Fruit fly (Drosophila melanogaster) whole organism, pupa: ENCODE measurements around the gene Crz.

ENCODE experiments used
- CG10348 ChIP-seq: fragments of 200-800 bp; sonication (Bioruptor generic); IDR thresholded peaks from 2 replicates; pipeline ENCODE4 v1.3.6; 2022; ENCODE audit warnings: missing biosample characterization, missing genetic modification characterization
- CG12605 ChIP-seq: fragments of 200-800 bp; sonication (Bioruptor generic); IDR thresholded peaks from 2 replicates; pipeline ENCODE4 v1.3.6; 2022; ENCODE audit warnings: missing biosample characterization, missing genetic modification characterization
- CG13204 ChIP-seq: fragments of 200-800 bp; sonication (Bioruptor generic); optimal IDR thresholded peaks from 2 replicates; lab custom pipeline; 2018; ENCODE audit warnings: missing biosample characterization, mild to moderate bottlenecking, missing genetic modification characterization, moderate library complexity
- CG14655 ChIP-seq: fragments of 200-800 bp; sonication (Bioruptor generic); optimal IDR thresholded peaks from 3 replicates; lab custom pipeline; 2017; ENCODE audit warnings: mild to moderate bottlenecking, missing biosample characterization, missing genetic modification reagents, missing genetic modification characterization
- CG15710 ChIP-seq: fragments of 200-800 bp; sonication (Bioruptor generic); optimal IDR thresholded peaks from 2 replicates; lab custom pipeline; 2018; ENCODE audit warnings: missing biosample characterization, mild to moderate bottlenecking, missing genetic modification characterization, moderate library complexity
- CG17806 ChIP-seq: fragments of 200-800 bp; sonication (Bioruptor generic); optimal IDR thresholded peaks from 2 replicates; lab custom pipeline; 2018; ENCODE audit warnings: missing biosample characterization, mild to moderate bottlenecking, missing genetic modification characterization, moderate library complexity
- CG32121 ChIP-seq: fragments of 200-800 bp; sonication (Bioruptor generic); IDR thresholded peaks from 2 replicates; pipeline ENCODE4 v1.3.6; 2022; ENCODE audit warnings: missing biosample characterization, missing genetic modification characterization
- CG34367 ChIP-seq: fragments of 200-800 bp; sonication (Bioruptor generic); optimal IDR thresholded peaks from 2 replicates; lab custom pipeline; 2018; ENCODE audit warnings: missing biosample characterization, mild to moderate bottlenecking, missing genetic modification characterization
- CG4496 ChIP-seq: fragments of 200-800 bp; sonication (Bioruptor generic); IDR thresholded peaks from 3 replicates; pipeline ENCODE4 v1.3.6; 2022; ENCODE audit warnings: missing biosample characterization, missing genetic modification characterization
- CG8159 ChIP-seq: fragments of 200-800 bp; sonication (Bioruptor generic); optimal IDR thresholded peaks from 3 replicates; lab custom pipeline; 2018; ENCODE audit warnings: missing biosample characterization, mild to moderate bottlenecking, missing genetic modification characterization, moderate library complexity
- CG8301 ChIP-seq: fragments of 200-800 bp; sonication (Bioruptor generic); optimal IDR thresholded peaks from 2 replicates; lab custom pipeline; 2018; ENCODE audit warnings: missing biosample characterization, mild to moderate bottlenecking, missing genetic modification characterization
- CG9948 ChIP-seq: fragments of 200-800 bp; sonication (Bioruptor generic); optimal IDR thresholded peaks from 2 replicates; lab custom pipeline; 2018; ENCODE audit warnings: missing biosample characterization, mild to moderate bottlenecking, missing genetic modification characterization, moderate library complexity
- D1 ChIP-seq: fragments of 200-800 bp; sonication (Bioruptor generic); optimal IDR thresholded peaks from 2 replicates; lab custom pipeline; 2018; ENCODE audit warnings: missing biosample characterization, mild to moderate bottlenecking, missing genetic modification characterization, moderate library complexity
- EcR ChIP-seq: fragments of 200-800 bp; sonication (Bioruptor generic); optimal IDR thresholded peaks from 3 replicates; lab custom pipeline; 2019; ENCODE audit warnings: missing biosample characterization, missing genetic modification characterization, mild to moderate bottlenecking, moderate library complexity, missing genetic modification reagents
- Ets98B ChIP-seq: fragments of 200-800 bp; sonication (Bioruptor generic); IDR thresholded peaks from 2 replicates; pipeline ENCODE4 v1.3.6; 2022; ENCODE audit warnings: missing biosample characterization, missing genetic modification characterization
- Pif1A ChIP-seq: fragments of 200-800 bp; sonication (Bioruptor generic); optimal IDR thresholded peaks from 3 replicates; lab custom pipeline; 2016; ENCODE audit warnings: missing biosample characterization, missing genetic modification characterization
- Pif1B ChIP-seq: fragments of 200-800 bp; sonication (Bioruptor generic); optimal IDR thresholded peaks from 3 replicates; lab custom pipeline; 2016; ENCODE audit warnings: missing biosample characterization, missing genetic modification characterization
- Snoo ChIP-seq: fragments of 200-800 bp; sonication (Bioruptor generic); optimal IDR thresholded peaks from 3 replicates; lab custom pipeline; 2017; ENCODE audit warnings: missing biosample characterization, mild to moderate bottlenecking, missing genetic modification characterization, inconsistent platforms
- fd96Ca ChIP-seq: fragments of 200-800 bp; sonication (Bioruptor generic); IDR thresholded peaks from 3 replicates; pipeline ENCODE4 v1.3.6; 2022; ENCODE audit warnings: missing biosample characterization, missing genetic modification characterization
- gl ChIP-seq: fragments of 200-800 bp; sonication (Bioruptor generic); optimal IDR thresholded peaks from 2 replicates; lab custom pipeline; 2018; ENCODE audit warnings: missing biosample characterization, mild to moderate bottlenecking, missing genetic modification characterization
- rn ChIP-seq: fragments of 200-800 bp; sonication (Bioruptor generic); IDR thresholded peaks from 2 replicates; pipeline ENCODE4 v1.3.6; 2022; ENCODE audit warnings: missing biosample characterization, missing genetic modification characterization

The Crz gene

dm6 chr3R:14288669-14289383, 25.8 kb upstream of the Crz start, which contains the start of gene red:
red (plus strand) TSS chr3R:14289071.
- no peak for TF ChIP-seq CG15710 (tag; lab: Kevin White, UChicago)
- peak; percentile 9 for TF ChIP-seq CG8159 (tag; lab: Kevin White, UChicago)
- TF ChIP-seq D1 (tag; lab: Kevin White, UChicago), result peak; percentile 12
- no peak for TF ChIP-seq CG34367 (tag; lab: Kevin White, UChicago)
- TF ChIP-seq CG10348 (GFP tag; lab: Robert Waterston, UW), result no peak
- TF ChIP-seq Ets98B (GFP tag; lab: Robert Waterston, UW), result peak; percentile 57
- 0 out of 2 replicates have a peak, but pooled peaks have one; percentile 11 for TF ChIP-seq CG32121
- TF ChIP-seq CG8301 (tag; lab: Kevin White, UChicago), result peak; percentile 56
- no peak for TF ChIP-seq CG17806 (tag; lab: Kevin White, UChicago)
- TF ChIP-seq rn (GFP tag; lab: Robert Waterston, UW), result no peak
- TF ChIP-seq Pif1B (GFP tag; lab: Kevin White, UChicago), result peak; percentile 49
- peak; percentile 25; the same call in 1 of the 2 replicates for TF ChIP-seq CG12605 (GFP tag; lab: Robert Waterston, UW)
- TF ChIP-seq CG4496 (GFP tag; lab: Robert Waterston, UW), result peak; percentile 52; the same call in 1 of the 3 replicates
- no peak for TF ChIP-seq Snoo (tag; lab: Kevin White, UChicago)
- no peak; the same call in 2 of the 3 replicates for TF ChIP-seq fd96Ca (GFP tag; lab: Robert Waterston, UW)
- peak; percentile 4 for TF ChIP-seq CG13204 (GFP tag; lab: Kevin White, UChicago)
- peak; percentile 59 for TF ChIP-seq CG14655 (GFP tag; lab: Kevin White, UChicago)
- TF ChIP-seq EcR (GFP tag; lab: Kevin White, UChicago), result peak; percentile 57
- peak; percentile 14 for TF ChIP-seq Pif1A (GFP tag; lab: Kevin White, UChicago)
- TF ChIP-seq gl (tag; lab: Kevin White, UChicago), result no peak
- TF ChIP-seq CG9948 (tag; lab: Kevin White, UChicago), result no peak

- TF ChIP-seq D1 (tag; lab: Kevin White, UChicago) (peak; percentile 46), fd96Ca (GFP tag; lab: Robert Waterston, UW) (peak; percentile 56; the same call in 1 of the 3 replicates), CG8159 (tag; lab: Kevin White, UChicago) (peak; percentile 56), CG12605 (GFP tag; lab: Robert Waterston, UW) (no peak), CG9948 (tag; lab: Kevin White, UChicago) (peak; percentile 42), rn (GFP tag; lab: Robert Waterston, UW) (no peak), Pif1B (GFP tag; lab: Kevin White, UChicago) (peak; percentile 7), CG15710 (tag; lab: Kevin White, UChicago) (peak; percentile 48), CG32121 (peak; percentile 52), CG34367 (tag; lab: Kevin White, UChicago) (no peak), CG17806 (tag; lab: Kevin White, UChicago) (peak; percentile 4), Pif1A (GFP tag; lab: Kevin White, UChicago) (no peak), CG14655 (GFP tag; lab: Kevin White, UChicago) (peak; percentile 60), Ets98B (GFP tag; lab: Robert Waterston, UW) (peak; percentile 26; the same call in 1 of the 2 replicates), EcR (GFP tag; lab: Kevin White, UChicago) (peak; percentile 58), CG13204 (GFP tag; lab: Kevin White, UChicago) (no peak), CG10348 (GFP tag; lab: Robert Waterston, UW) (no peak), CG8301 (tag; lab: Kevin White, UChicago) (peak; percentile 50), Snoo (tag; lab: Kevin White, UChicago) (peak; percentile 3), gl (tag; lab: Kevin White, UChicago) (no peak), CG4496 (GFP tag; lab: Robert Waterston, UW) (peak; percentile 53; the same call in 1 of the 3 replicates)
Measured at dm6 chr3R:14289958-14290835, 24.5 kb upstream of the Crz start.

DNA sequence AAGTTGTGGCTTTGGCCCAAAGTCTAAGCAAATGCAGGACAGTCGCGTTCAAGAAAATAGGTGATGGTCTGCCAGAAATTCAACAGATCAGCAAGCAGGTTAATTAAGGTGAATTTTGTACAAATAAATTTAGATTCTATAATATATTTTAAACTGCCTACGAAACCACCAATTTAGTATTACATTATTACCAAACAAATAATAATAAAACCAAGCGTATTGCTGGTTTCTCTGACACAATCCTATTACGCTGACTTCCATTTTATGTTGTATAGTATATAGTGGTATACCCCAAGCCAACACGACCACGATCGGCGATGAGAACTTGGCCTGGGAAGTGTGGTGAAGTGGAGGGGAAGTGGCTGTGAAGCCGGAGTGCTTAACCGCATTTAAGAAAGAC, 23.2 kb upstream of the Crz start:
- TF ChIP-seq CG32121, result peak; percentile 80
- peak; percentile 88 for TF ChIP-seq CG17806 (tag; lab: Kevin White, UChicago)
- TF ChIP-seq Ets98B (GFP tag; lab: Robert Waterston, UW), result peak; percentile 81
- TF ChIP-seq CG4496 (GFP tag; lab: Robert Waterston, UW), result peak; percentile 80
- peak; percentile 91 for TF ChIP-seq CG14655 (GFP tag; lab: Kevin White, UChicago)
- TF ChIP-seq CG12605 (GFP tag; lab: Robert Waterston, UW), result peak; percentile 81
- peak; percentile 85 for TF ChIP-seq CG8159 (tag; lab: Kevin White, UChicago)
- TF ChIP-seq fd96Ca (GFP tag; lab: Robert Waterston, UW), result peak; percentile 61
- peak; percentile 84 for TF ChIP-seq Pif1A (GFP tag; lab: Kevin White, UChicago)
- peak; percentile 82 for TF ChIP-seq CG34367 (tag; lab: Kevin White, UChicago)
- TF ChIP-seq CG9948 (tag; lab: Kevin White, UChicago), result peak; percentile 85
- TF ChIP-seq gl (tag; lab: Kevin White, UChicago), result peak; percentile 76
- TF ChIP-seq CG8301 (tag; lab: Kevin White, UChicago), result peak; percentile 90
- peak; percentile 79 for TF ChIP-seq CG13204 (GFP tag; lab: Kevin White, UChicago)
- TF ChIP-seq CG10348 (GFP tag; lab: Robert Waterston, UW), result 0 out of 2 replicates have a peak, but pooled peaks have one; percentile 9
- peak; percentile 77 for TF ChIP-seq D1 (tag; lab: Kevin White, UChicago)
- peak; percentile 83 for TF ChIP-seq EcR (GFP tag; lab: Kevin White, UChicago)
- peak; percentile 73 for TF ChIP-seq Snoo (tag; lab: Kevin White, UChicago)
- peak; percentile 78 for TF ChIP-seq Pif1B (GFP tag; lab: Kevin White, UChicago)
- TF ChIP-seq rn (GFP tag; lab: Robert Waterston, UW), result peak; percentile 50; the same call in 1 of the 2 replicates
- TF ChIP-seq CG15710 (tag; lab: Kevin White, UChicago), result peak; percentile 84
